Fruit fly (Drosophila melanogaster): ENCODE data around the gene CG17230.

Gene CG17230

DNA sequence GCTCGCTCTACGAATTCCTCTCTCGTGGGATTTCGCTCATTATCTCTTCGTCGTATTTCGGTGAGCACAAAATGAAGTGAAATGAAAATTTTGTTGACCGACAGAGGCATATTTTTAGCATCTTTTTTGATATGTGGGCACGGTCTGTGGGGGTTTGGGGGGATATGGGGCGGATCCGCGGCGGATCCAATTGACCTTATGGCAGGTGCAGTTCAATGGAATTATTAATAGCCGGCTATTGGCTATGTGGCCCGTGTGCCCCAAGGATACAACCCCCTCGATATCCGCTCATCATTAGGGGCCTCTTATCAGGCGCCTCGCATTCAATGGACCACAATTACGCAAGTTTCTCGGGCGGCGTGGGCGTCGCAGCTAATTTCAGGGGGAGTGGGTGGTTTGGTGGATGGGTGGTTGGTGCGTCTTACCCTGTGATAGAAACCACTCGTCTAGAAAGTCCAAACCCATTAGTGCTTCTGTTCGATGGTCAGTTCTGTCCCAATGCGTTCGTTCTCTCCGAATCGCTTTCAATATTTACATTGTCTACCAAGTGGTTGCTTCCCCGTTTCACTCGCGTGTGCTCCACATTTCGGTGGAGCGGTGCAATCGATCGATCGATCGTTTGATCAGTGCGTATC, 13.7 kb downstream of the CG17230 start, which contains the start of gene sals:
TSS of gene sals (minus strand) at position 585 of the 635 bp plus-strand sequence.
- TF ChIP-seq svp (GFP tag) = peak; percentile 82
- no peak for TF ChIP-seq CG4318 (GFP tag; optimal IDR thresholded peaks at IDR 0.05)

DNA sequence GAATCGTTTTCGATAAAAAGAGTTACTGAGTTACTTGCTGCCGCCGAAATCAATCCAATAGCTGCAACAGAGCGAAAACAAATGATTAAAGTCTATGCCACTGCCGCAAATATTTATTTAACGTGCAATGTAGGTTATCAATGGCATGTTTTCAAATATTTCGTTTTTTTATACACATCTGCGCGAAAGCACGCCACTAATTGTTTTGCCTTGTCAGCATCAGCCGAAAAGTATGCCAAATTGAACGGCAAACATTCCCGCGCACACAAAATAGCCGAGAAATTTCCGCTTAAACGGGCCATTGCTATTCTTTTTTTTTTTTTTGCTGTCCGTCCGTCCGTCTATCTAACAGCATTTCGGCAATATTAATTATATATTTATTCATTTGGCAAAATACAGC, 14.5 kb downstream of the CG17230 start:
- TF ChIP-seq dsx (GFP tag; optimal IDR thresholded peaks at IDR 0.05; ENCODE audit: poor library complexity, severe bottlenecking) (no peak), CG32006 (GFP tag; optimal IDR thresholded peaks at IDR 0.05) (peak; percentile 12), achi (GFP tag; optimal IDR thresholded peaks at IDR 0.05) (no peak), fkh (GFP tag; optimal IDR thresholded peaks at IDR 0.05) (peak; percentile 7), svp (GFP tag) (peak; percentile 94), CG11902 (GFP tag; optimal IDR thresholded peaks at IDR 0.05) (no peak), Eip78C (GFP tag) (peak; percentile 24)

DNA sequence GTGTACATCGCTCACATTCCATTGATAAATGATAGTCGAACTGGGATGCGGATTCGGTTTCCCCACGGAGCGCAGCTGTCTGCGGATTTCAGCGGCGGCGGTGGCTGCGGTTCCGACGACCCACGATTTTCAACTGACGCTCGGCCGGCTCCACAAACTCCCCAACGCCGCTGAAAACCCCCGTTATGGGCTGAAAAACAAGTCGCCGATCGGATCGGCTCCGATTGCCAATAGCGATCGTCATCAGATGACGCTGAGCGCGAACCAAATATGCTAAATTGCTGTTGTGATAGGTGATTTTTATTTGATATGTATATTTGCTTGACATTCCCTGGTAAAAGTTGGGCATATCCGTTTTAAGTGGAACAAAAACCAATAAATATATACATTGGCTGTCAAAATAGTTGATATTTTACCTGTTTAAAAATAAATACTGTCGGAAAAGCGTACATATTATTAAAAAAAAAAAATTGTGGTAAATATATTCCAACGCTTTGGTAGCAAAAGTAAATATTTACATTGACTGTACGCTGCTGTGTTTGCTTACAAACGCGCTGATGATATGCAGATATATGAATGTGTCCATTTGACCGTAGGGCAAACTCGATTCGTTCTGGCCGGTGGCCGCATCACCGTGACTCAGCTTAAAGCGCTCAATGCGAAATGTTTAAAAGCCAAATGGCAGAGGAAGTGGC, 16.8 kb downstream of the CG17230 start:
- peak; percentile 27 for TF ChIP-seq CG10631 (GFP tag; optimal IDR thresholded peaks at IDR 0.05)
- no peak for TF ChIP-seq Hr38 (GFP tag; optimal IDR thresholded peaks at IDR 0.05)
- peak; percentile 33 for TF ChIP-seq net (GFP tag; optimal IDR thresholded peaks at IDR 0.05)
- peak; percentile 52 for TF ChIP-seq OdsH (GFP tag; optimal IDR thresholded peaks at IDR 0.05)
- TF ChIP-seq salr (GFP tag; optimal IDR thresholded peaks at IDR 0.05) = no peak
- TF ChIP-seq CG32006 (GFP tag; optimal IDR thresholded peaks at IDR 0.05) = peak; percentile 74
- peak; percentile 83 for TF ChIP-seq Eip78C (GFP tag)
- peak; percentile 7 for TF ChIP-seq CG7368 (GFP tag; optimal IDR thresholded peaks at IDR 0.05)
- TF ChIP-seq CG11762 (GFP tag; optimal IDR thresholded peaks at IDR 0.05; ENCODE audit: insufficient read depth) = peak; percentile 21
- peak; percentile 6 for TF ChIP-seq CG10669 (GFP tag; optimal IDR thresholded peaks at IDR 0.05)
- peak; percentile 0 for TF ChIP-seq CG8319 (GFP tag; optimal IDR thresholded peaks at IDR 0.05)
- peak; percentile 8 for TF ChIP-seq CG16779 (tag; optimal IDR thresholded peaks at IDR 0.05)
- TF ChIP-seq CG34406 (GFP tag; optimal IDR thresholded peaks at IDR 0.05) = peak; percentile 67
- TF ChIP-seq Ets21C (GFP tag; optimal IDR thresholded peaks at IDR 0.05) = peak; percentile 45
- TF ChIP-seq CG11902 (GFP tag; optimal IDR thresholded peaks at IDR 0.05) = peak; percentile 59
- TF ChIP-seq CG6276 (GFP tag; optimal IDR thresholded peaks at IDR 0.05) = no peak
- peak; percentile 90 for TF ChIP-seq fkh (GFP tag; optimal IDR thresholded peaks at IDR 0.05)
- TF ChIP-seq Eip75B (GFP tag; optimal IDR thresholded peaks at IDR 0.05) = peak; percentile 36
- TF ChIP-seq CG8119 (GFP tag; IDR thresholded peaks at IDR 0.05) = 0 out of 3 replicates have a peak, but pooled peaks have one; percentile 26
- peak; percentile 76 for TF ChIP-seq Hr4 (GFP tag; optimal IDR thresholded peaks at IDR 0.05)
- TF ChIP-seq CG4318 (GFP tag; optimal IDR thresholded peaks at IDR 0.05) = peak; percentile 56
- TF ChIP-seq eg (GFP tag; IDR thresholded peaks at IDR 0.05) = 0 out of 3 replicates have a peak, but pooled peaks have one; percentile 35
- peak; percentile 45 for TF ChIP-seq CG3919 (GFP tag; optimal IDR thresholded peaks at IDR 0.05)
- peak; percentile 75 for TF ChIP-seq Hr39 (GFP tag; optimal IDR thresholded peaks at IDR 0.05)
- peak; percentile 76 for TF ChIP-seq esn (GFP tag; optimal IDR thresholded peaks at IDR 0.05)
- peak; percentile 68 for TF ChIP-seq cyc (GFP tag; optimal IDR thresholded peaks at IDR 0.05)
- TF ChIP-seq Met (GFP tag; optimal IDR thresholded peaks at IDR 0.05) = peak; percentile 69
- TF ChIP-seq CG31627 (GFP tag; optimal IDR thresholded peaks at IDR 0.05) = peak; percentile 72
- no peak for TF ChIP-seq Ets96B (tag; optimal IDR thresholded peaks at IDR 0.05)
- TF ChIP-seq fd85E (GFP tag; optimal IDR thresholded peaks at IDR 0.05) = no peak
- peak; percentile 49 for TF ChIP-seq Sox14 (GFP tag; optimal IDR thresholded peaks at IDR 0.05)
- no peak for TF ChIP-seq fd59A (GFP tag; optimal IDR thresholded peaks at IDR 0.05)
- peak; percentile 28; the same call in 1 of the 2 replicates for TF ChIP-seq CG11294 (GFP tag; IDR thresholded peaks at IDR 0.05)
- TF ChIP-seq vri (GFP tag; optimal IDR thresholded peaks at IDR 0.05) = peak; percentile 42
- TF ChIP-seq dac (GFP tag; optimal IDR thresholded peaks at IDR 0.05) = peak; percentile 42
- TF ChIP-seq Blimp-1 (GFP tag; optimal IDR thresholded peaks at IDR 0.05) = peak; percentile 1
- peak; percentile 43; the same call in 1 of the 3 replicates for TF ChIP-seq CG6163 (GFP tag; IDR thresholded peaks at IDR 0.05)
- TF ChIP-seq achi (GFP tag; optimal IDR thresholded peaks at IDR 0.05) = peak; percentile 31
- TF ChIP-seq CG8632 (GFP tag; optimal IDR thresholded peaks at IDR 0.05) = peak; percentile 19
- no peak for TF ChIP-seq spab (GFP tag; optimal IDR thresholded peaks at IDR 0.05)
- TF ChIP-seq Sox15 (GFP tag; optimal IDR thresholded peaks at IDR 0.05) = peak; percentile 56
- TF ChIP-seq Lpt (GFP tag; optimal IDR thresholded peaks at IDR 0.05) = no peak
- TF ChIP-seq svp (GFP tag) = peak; percentile 89

Measured in whole organism, prepupa.